Fruit fly (Drosophila melanogaster) whole organism, embryonic: ENCODE results near the gene Psn.

ENCODE experiments used
- Atf3 ChIP-seq: fragments of 200-800 bp; sonication (Bioruptor generic); optimal IDR thresholded peaks from 3 replicates; lab custom pipeline; 2016; ENCODE audit warnings: missing biosample characterization, missing genetic modification characterization
- Bdp1 ChIP-seq: fragments of 200-800 bp; sonication (Bioruptor generic); optimal IDR thresholded peaks from 3 replicates; lab custom pipeline; 2016; ENCODE audit warnings: missing biosample characterization, missing genetic modification characterization
- CG10147 ChIP-seq: fragments of 200-800 bp; sonication (Bioruptor generic); optimal IDR thresholded peaks from 2 replicates; lab custom pipeline; 2019; ENCODE audit warnings: missing biosample characterization, mild to moderate bottlenecking, missing genetic modification characterization, moderate library complexity
- CG11093 ChIP-seq: fragments of 200-800 bp; sonication (Bioruptor generic); IDR thresholded peaks from 3 replicates; pipeline ENCODE4 v1.3.6; 2022; ENCODE audit warnings: missing biosample characterization, missing genetic modification characterization
- CG11560 ChIP-seq: fragments of 200-800 bp; sonication (Bioruptor generic); IDR thresholded peaks from 3 replicates; pipeline ENCODE4 v1.3.6; 2022; ENCODE audit warnings: missing biosample characterization, missing genetic modification characterization
- CG11723 ChIP-seq: fragments of 200-800 bp; sonication (Bioruptor generic); optimal IDR thresholded peaks from 2 replicates; lab custom pipeline; 2017; ENCODE audit warnings: missing biosample characterization, mild to moderate bottlenecking, missing genetic modification characterization
- CG12769 ChIP-seq: fragments of 200-800 bp; sonication (Bioruptor generic); optimal IDR thresholded peaks from 2 replicates; lab custom pipeline; 2019; ENCODE audit warnings: missing biosample characterization, mild to moderate bottlenecking, missing genetic modification characterization, moderate library complexity
- CG13296 ChIP-seq: fragments of 200-800 bp; sonication (Bioruptor generic); optimal IDR thresholded peaks from 3 replicates; lab custom pipeline; 2018; ENCODE audit warnings: missing biosample characterization, mild to moderate bottlenecking, missing genetic modification characterization
- CG13424 ChIP-seq: fragments of 200-800 bp; sonication (Bioruptor generic); optimal IDR thresholded peaks from 2 replicates; lab custom pipeline; 2019; ENCODE audit warnings: missing biosample characterization, mild to moderate bottlenecking, missing genetic modification characterization, moderate library complexity
- CG13775 ChIP-seq: fragments of 200-800 bp; sonication (Bioruptor generic); optimal IDR thresholded peaks from 3 replicates; lab custom pipeline; 2017; ENCODE audit warnings: missing biosample characterization, mild to moderate bottlenecking, missing genetic modification characterization
- CG14667 ChIP-seq: fragments of 200-800 bp; sonication (Bioruptor generic); IDR thresholded peaks from 2 replicates; pipeline ENCODE4 v1.3.6; 2022; ENCODE audit warnings: missing biosample characterization, missing genetic modification characterization
- CG1602 ChIP-seq: fragments of 200-800 bp; sonication (Bioruptor generic); optimal IDR thresholded peaks from 3 replicates; lab custom pipeline; 2016; ENCODE audit warnings: missing biosample characterization, missing genetic modification characterization
- CG1647 ChIP-seq: fragments of 200-800 bp; sonication (Bioruptor generic); optimal IDR thresholded peaks from 3 replicates; lab custom pipeline; 2016; ENCODE audit warnings: missing biosample characterization, missing genetic modification characterization
- CG17186 ChIP-seq: fragments of 200-800 bp; sonication (Bioruptor generic); optimal IDR thresholded peaks from 3 replicates; lab custom pipeline; 2017; ENCODE audit warnings: missing biosample characterization, missing genetic modification reagents, missing genetic modification characterization
- CG17829 ChIP-seq: fragments of 200-800 bp; optimal IDR thresholded peaks from 2 replicates; lab custom pipeline; 2019; ENCODE audit warnings: missing biosample characterization, mild to moderate bottlenecking, missing genetic modification characterization, moderate library complexity
- CG18764 ChIP-seq: fragments of 200-800 bp; sonication (Bioruptor generic); optimal IDR thresholded peaks from 3 replicates; lab custom pipeline; 2016; ENCODE audit warnings: missing biosample characterization, missing genetic modification characterization
- CG2129 ChIP-seq: fragments of 200-800 bp; sonication (Bioruptor generic); IDR thresholded peaks from 2 replicates; pipeline ENCODE4 v1.3.6; 2022; ENCODE audit warnings: missing biosample characterization, missing genetic modification characterization; ENCODE audit not compliant: partially characterized antibody
- CG2889 ChIP-seq: fragments of 200-800 bp; sonication (Bioruptor generic); IDR thresholded peaks from 3 replicates; pipeline ENCODE4 v1.3.6; 2022; ENCODE audit warnings: missing biosample characterization, missing genetic modification characterization
- CG30431 ChIP-seq: fragments of 200-800 bp; sonication (Bioruptor generic); optimal IDR thresholded peaks from 2 replicates; lab custom pipeline; 2017; ENCODE audit warnings: missing biosample characterization, missing genetic modification characterization
- CG34422 ChIP-seq: fragments of 200-800 bp; sonication (Bioruptor generic); IDR thresholded peaks from 3 replicates; pipeline ENCODE4 v1.3.6; 2022; ENCODE audit warnings: missing biosample characterization, missing genetic modification characterization
- CG42726 ChIP-seq: fragments of 200-800 bp; sonication (Bioruptor generic); IDR thresholded peaks from 2 replicates; pipeline ENCODE4 v1.3.6; 2022; ENCODE audit warnings: missing biosample characterization, missing genetic modification characterization; ENCODE audit not compliant: partially characterized antibody
- CG5245 ChIP-seq: fragments of 200-800 bp; sonication (Bioruptor generic); optimal IDR thresholded peaks from 3 replicates; lab custom pipeline; 2016; ENCODE audit warnings: missing biosample characterization, missing genetic modification characterization
- CG6791 ChIP-seq: fragments of 200-800 bp; sonication (Bioruptor generic); IDR thresholded peaks from 3 replicates; pipeline ENCODE4 v1.3.6; 2022; ENCODE audit warnings: missing biosample characterization, missing genetic modification characterization; ENCODE audit not compliant: partially characterized antibody
- CG7556 ChIP-seq: fragments of 200-800 bp; sonication (Bioruptor generic); optimal IDR thresholded peaks from 2 replicates; lab custom pipeline; 2017; ENCODE audit warnings: missing biosample characterization, mild to moderate bottlenecking, missing genetic modification characterization
- CG8281 ChIP-seq: fragments of 200-800 bp; sonication (Bioruptor generic); optimal IDR thresholded peaks from 2 replicates; lab custom pipeline; 2018; ENCODE audit warnings: missing biosample characterization, mild to moderate bottlenecking, missing genetic modification characterization, moderate library complexity
- CG8944 ChIP-seq: fragments of 200-800 bp; sonication (Bioruptor generic); optimal IDR thresholded peaks from 3 replicates; lab custom pipeline; 2016; ENCODE audit warnings: missing biosample characterization, missing genetic modification characterization
- CG9437 ChIP-seq: fragments of 200-800 bp; sonication (Bioruptor generic); optimal IDR thresholded peaks from 2 replicates; lab custom pipeline; 2018; ENCODE audit warnings: missing biosample characterization, mild to moderate bottlenecking, missing genetic modification characterization
- CG9932 ChIP-seq: fragments of 200-800 bp; sonication (Bioruptor generic); IDR thresholded peaks from 2 replicates; pipeline ENCODE4 v1.3.6; 2022; ENCODE audit warnings: missing biosample characterization, missing genetic modification characterization
- CTCF ChIP-seq: fragments of 200-800 bp; sonication (Bioruptor generic); optimal IDR thresholded peaks from 2 replicates; lab custom pipeline; 2017; ENCODE audit warnings: missing biosample characterization, mild to moderate bottlenecking, missing genetic modification characterization, moderate library complexity
- CkIIα-i1 ChIP-seq: fragments of 200-800 bp; sonication (Bioruptor generic); IDR thresholded peaks from 2 replicates; pipeline ENCODE4 v1.3.6; 2022; ENCODE audit warnings: missing biosample characterization, missing genetic modification characterization
- Dref ChIP-seq: fragments of 200-800 bp; sonication (Bioruptor generic); IDR thresholded peaks from 2 replicates; pipeline ENCODE4 v1.3.6; 2022; ENCODE audit warnings: missing biosample characterization, missing genetic modification characterization
- E2f1 ChIP-seq: fragments of 200-800 bp; sonication (Bioruptor generic); IDR thresholded peaks from 2 replicates; pipeline ENCODE4 v1.3.6; 2022; ENCODE audit warnings: missing biosample characterization, missing genetic modification characterization
- E2f2 ChIP-seq: fragments of 200-800 bp; sonication (Bioruptor generic); IDR thresholded peaks from 2 replicates; pipeline ENCODE4 v1.3.6; 2022; ENCODE audit warnings: missing biosample characterization, missing genetic modification characterization
- Hmx ChIP-seq: fragments of 200-800 bp; sonication (Bioruptor generic); optimal IDR thresholded peaks from 2 replicates; lab custom pipeline; 2016; ENCODE audit warnings: missing biosample characterization, missing genetic modification characterization
- Hsf ChIP-seq: fragments of 200-800 bp; sonication (Bioruptor generic); optimal IDR thresholded peaks from 3 replicates; lab custom pipeline; 2016; ENCODE audit warnings: missing biosample characterization, missing genetic modification characterization
- Jarid2 ChIP-seq: fragments of 200-800 bp; sonication (Bioruptor generic); optimal IDR thresholded peaks from 3 replicates; lab custom pipeline; 2017; ENCODE audit warnings: mild to moderate bottlenecking, missing biosample characterization, missing genetic modification reagents, missing genetic modification characterization
- MBD-R2 ChIP-seq: fragments of 200-800 bp; sonication (Bioruptor generic); IDR thresholded peaks from 2 replicates; pipeline ENCODE4 v1.3.6; 2022; ENCODE audit warnings: missing biosample characterization, missing genetic modification characterization
- NC2β ChIP-seq: fragments of 200-800 bp; sonication (Bioruptor generic); optimal IDR thresholded peaks from 2 replicates; lab custom pipeline; 2016; ENCODE audit warnings: missing biosample characterization, missing genetic modification characterization
- ci ChIP-seq: fragments of 200-800 bp; sonication (Bioruptor generic); IDR thresholded peaks from 3 replicates; pipeline ENCODE4 v1.3.6; 2022; ENCODE audit warnings: missing biosample characterization, missing genetic modification characterization
- corto ChIP-seq: fragments of 200-800 bp; sonication (Bioruptor generic); optimal IDR thresholded peaks from 2 replicates; lab custom pipeline; 2016; ENCODE audit warnings: missing biosample characterization, mild to moderate bottlenecking, missing genetic modification characterization, moderate library complexity
- dmrt99B ChIP-seq: fragments of 200-800 bp; sonication (Bioruptor generic); optimal IDR thresholded peaks from 2 replicates; lab custom pipeline; 2018; ENCODE audit warnings: missing biosample characterization, mild to moderate bottlenecking, missing genetic modification characterization, moderate library complexity
- fd3F ChIP-seq: fragments of 200-800 bp; sonication (Bioruptor generic); optimal IDR thresholded peaks from 2 replicates; lab custom pipeline; 2018; ENCODE audit warnings: missing biosample characterization, mild to moderate bottlenecking, missing genetic modification characterization, moderate library complexity
- fd64A ChIP-seq: fragments of 200-800 bp; sonication (Bioruptor generic); optimal IDR thresholded peaks from 3 replicates; lab custom pipeline; 2018; ENCODE audit warnings: missing biosample characterization, mild to moderate bottlenecking, missing genetic modification characterization
- gcm2 ChIP-seq: fragments of 200-800 bp; sonication (Bioruptor generic); optimal IDR thresholded peaks from 2 replicates; lab custom pipeline; 2016; ENCODE audit warnings: missing biosample characterization, missing genetic modification characterization
- kni ChIP-seq: fragments of 200-800 bp; sonication (Bioruptor generic); optimal IDR thresholded peaks from 3 replicates; lab custom pipeline; 2017; ENCODE audit warnings: mild to moderate bottlenecking, missing biosample characterization, missing genetic modification reagents, missing genetic modification characterization
- lbe ChIP-seq: fragments of 200-800 bp; sonication (Bioruptor generic); optimal IDR thresholded peaks from 2 replicates; lab custom pipeline; 2016; ENCODE audit warnings: missing biosample characterization, mild to moderate bottlenecking, missing genetic modification characterization
- pnt ChIP-seq: fragments of 200-800 bp; sonication (Bioruptor generic); optimal IDR thresholded peaks from 3 replicates; lab custom pipeline; 2016; ENCODE audit warnings: missing biosample characterization, missing genetic modification characterization
- rib ChIP-seq: fragments of 200-800 bp; sonication (Bioruptor generic); IDR thresholded peaks from 2 replicates; pipeline ENCODE4 v1.3.6; 2022; ENCODE audit warnings: missing biosample characterization, missing genetic modification characterization
- sob ChIP-seq: fragments of 200-800 bp; sonication (Bioruptor generic); IDR thresholded peaks from 2 replicates; pipeline ENCODE4 v1.3.6; 2022; ENCODE audit warnings: missing biosample characterization, missing genetic modification characterization
- ssp ChIP-seq: fragments of 200-800 bp; sonication (Bioruptor generic); IDR thresholded peaks from 2 replicates; pipeline ENCODE4 v1.3.6; 2022; ENCODE audit warnings: missing biosample characterization, missing genetic modification characterization
- trem ChIP-seq: fragments of 200-800 bp; optimal IDR thresholded peaks from 3 replicates; lab custom pipeline; 2019; ENCODE audit warnings: missing biosample characterization, mild to moderate bottlenecking, missing genetic modification characterization, moderate library complexity
- vnd ChIP-seq: fragments of 200-800 bp; sonication (Bioruptor generic); IDR thresholded peaks from 3 replicates; pipeline ENCODE4 v1.3.6; 2022; ENCODE audit warnings: missing biosample characterization, missing genetic modification characterization; ENCODE audit not compliant: partially characterized antibody

Psn gene

dm6 chr3L:20474789-20475208 lies 42.5 kb downstream of the Psn start (continued):
- TF ChIP-seq Dref (GFP tag; lab: Robert Waterston, UW) (no peak), CG1647 (GFP tag; lab: Kevin White, UChicago) (peak; percentile 85), ssp (GFP tag; lab: Robert Waterston, UW) (no peak), CG6791 (no peak), CG2129 (no peak), Atf3 (GFP tag; lab: Kevin White, UChicago) (peak; percentile 86), CG11093 (peak; percentile 69; the same call in 2 of the 3 replicates), CG5245 (GFP tag; lab: Kevin White, UChicago) (peak; percentile 81), rib (GFP tag; lab: Robert Waterston, UW) (no peak), Hmx (peak; percentile 34), gcm2 (GFP tag; lab: Kevin White, UChicago) (peak; percentile 47), corto (GFP tag; lab: Kevin White, UChicago) (peak; percentile 65), CG42726 (GFP tag; lab: Robert Waterston, UW) (no peak), fd3F (GFP tag; lab: Kevin White, UChicago) (peak; percentile 78), vnd (GFP tag; lab: Robert Waterston, UW) (no peak), CG17829 (tag; lab: Kevin White, UChicago) (peak; percentile 80), CG9932 (no peak), CG11723 (GFP tag; lab: Kevin White, UChicago) (peak; percentile 72), CG30431 (GFP tag; lab: Kevin White, UChicago) (peak; percentile 71), CG8944 (peak; percentile 89), CG13296 (GFP tag; lab: Kevin White, UChicago) (peak; percentile 88), CG1602 (GFP tag; lab: Kevin White, UChicago) (peak; percentile 91), trem (tag; lab: Kevin White, UChicago) (peak; percentile 70), Jarid2 (peak; percentile 48), CG34422 (GFP tag; lab: Robert Waterston, UW) (no peak), CG18764 (GFP tag; lab: Kevin White, UChicago) (peak; percentile 84), CG2889 (GFP tag; lab: Robert Waterston, UW) (no peak), CG8281 (tag; lab: Kevin White, UChicago) (peak; percentile 62), lbe (GFP tag; lab: Kevin White, UChicago) (peak; percentile 71), Bdp1 (peak; percentile 77), CG13424 (tag; lab: Kevin White, UChicago) (peak; percentile 89), fd64A (GFP tag; lab: Kevin White, UChicago) (peak; percentile 41), CG13775 (GFP tag; lab: Kevin White, UChicago) (peak; percentile 82), kni (GFP tag; lab: Kevin White, UChicago) (peak; percentile 65), CG14667 (GFP tag; lab: Robert Waterston, UW) (no peak), CTCF (GFP tag; lab: Kevin White, UChicago) (peak; percentile 27), sob (no peak), CG9437 (GFP tag; lab: Kevin White, UChicago) (peak; percentile 77), E2f1 (GFP tag; lab: Robert Waterston, UW) (no peak), ci (no peak), CG12769 (tag; lab: Kevin White, UChicago) (peak; percentile 90), NC2β (GFP tag; lab: Kevin White, UChicago) (peak; percentile 73), Hsf (GFP tag; lab: Kevin White, UChicago) (peak; percentile 84), CkIIα-i1 (GFP tag; lab: Robert Waterston, UW) (no peak), E2f2 (GFP tag; lab: Robert Waterston, UW) (no peak), CG11560 (no peak), CG10147 (GFP tag; lab: Kevin White, UChicago) (peak; percentile 77), CG17186 (GFP tag; lab: Kevin White, UChicago) (peak; percentile 48), MBD-R2 (GFP tag; lab: Robert Waterston, UW) (no peak), CG7556 (GFP tag; lab: Kevin White, UChicago) (peak; percentile 84), pnt (peak; percentile 79), dmrt99B (tag; lab: Kevin White, UChicago) (peak; percentile 84)
